Worm (Caenorhabditis elegans) whole organism, L2 larva: ENCODE data around the gene F47C12.8.

Experiments
- C34F6.9 ChIP-seq: fragments of 150-350 bp; optimal IDR thresholded peaks from 2 replicates; lab custom pipeline; 2014; ENCODE audit warnings: missing biosample characterization, missing genetic modification characterization
- ZK546.5 ChIP-seq: sonication (generic microtip); optimal IDR thresholded peaks from 2 replicates; lab custom pipeline; 2017; ENCODE audit warnings: missing biosample characterization, missing genetic modification characterization
- alr-1 ChIP-seq: fragments of 150-350 bp; optimal IDR thresholded peaks from 2 replicates; lab custom pipeline; 2014; ENCODE audit warnings: missing biosample characterization, missing genetic modification characterization
- aly-2 ChIP-seq: fragments of 150-350 bp; optimal IDR thresholded peaks from 2 replicates; lab custom pipeline; 2014; ENCODE audit warnings: missing biosample characterization, missing genetic modification characterization
- ama-1 ChIP-seq: fragments of 150-350 bp; optimal IDR thresholded peaks from 2 replicates; lab custom pipeline; 2018; ENCODE audit warnings: inconsistent platforms
- blmp-1 ChIP-seq: sonication (generic microtip); optimal IDR thresholded peaks from 2 replicates; lab custom pipeline; 2017; ENCODE audit warnings: missing genetic modification characterization, mild to moderate bottlenecking, missing compliant biosample characterization, antibody characterized with exemption, moderate library complexity; ENCODE audit not compliant: insufficient read depth
- ceh-16 ChIP-seq: fragments of 150-350 bp; optimal IDR thresholded peaks from 2 replicates; lab custom pipeline; 2014; ENCODE audit warnings: missing biosample characterization, missing genetic modification characterization
- crh-2 ChIP-seq: sonication (generic microtip); optimal IDR thresholded peaks from 2 replicates; lab custom pipeline; 2017; ENCODE audit warnings: missing biosample characterization, missing genetic modification characterization
- dmd-4 ChIP-seq: sonication (generic microtip); optimal IDR thresholded peaks from 2 replicates; lab custom pipeline; 2017; ENCODE audit warnings: missing biosample characterization, missing genetic modification characterization
- egl-27 ChIP-seq: sonication (generic microtip); optimal IDR thresholded peaks from 3 replicates; lab custom pipeline; 2017; ENCODE audit warnings: missing biosample characterization, missing genetic modification reagents, missing genetic modification characterization
- elt-3 ChIP-seq: sonication (generic microtip); optimal IDR thresholded peaks from 2 replicates; lab custom pipeline; 2017; ENCODE audit warnings: missing biosample characterization, missing genetic modification characterization
- fos-1 ChIP-seq: fragments of 150-350 bp; optimal IDR thresholded peaks from 2 replicates; lab custom pipeline; 2014; ENCODE audit warnings: missing biosample characterization, missing genetic modification characterization
- gmeb-1 ChIP-seq: fragments of 150-350 bp; optimal IDR thresholded peaks from 2 replicates; lab custom pipeline; 2014; ENCODE audit warnings: missing biosample characterization, missing genetic modification characterization
- lin-11 ChIP-seq: fragments of 150-350 bp; sonication (generic microtip); optimal IDR thresholded peaks from 2 replicates; lab custom pipeline; 2014; ENCODE audit warnings: missing biosample characterization, missing genetic modification characterization, inconsistent platforms, mixed read lengths
- lin-13 ChIP-seq: fragments of 150-350 bp; optimal IDR thresholded peaks from 2 replicates; lab custom pipeline; 2014; ENCODE audit warnings: missing biosample characterization, missing genetic modification reagents, missing genetic modification characterization
- lin-39 ChIP-seq: fragments of 150-350 bp; optimal IDR thresholded peaks from 2 replicates; lab custom pipeline; 2014; ENCODE audit warnings: missing biosample characterization, missing genetic modification reagents, missing genetic modification characterization
- lsy-2 ChIP-seq, 2 experiments: fragments of 150-350 bp in 1 of 2; sonication (generic microtip) in 1 of 2; optimal IDR thresholded peaks; 2 replicates each; lab custom pipeline; 2014 to 2017; ENCODE audit warnings: missing biosample characterization in 2 of 2, missing genetic modification characterization in 2 of 2
- mab-5 ChIP-seq: fragments of 150-350 bp; optimal IDR thresholded peaks from 2 replicates; lab custom pipeline; 2014; ENCODE audit warnings: missing biosample characterization, missing genetic modification characterization
- mbf-1 ChIP-seq: sonication (generic microtip); optimal IDR thresholded peaks from 2 replicates; lab custom pipeline; 2017; ENCODE audit warnings: missing biosample characterization, missing genetic modification characterization
- mdl-1 ChIP-seq, 2 experiments: fragments of 150-350 bp in 1 of 2; sonication (generic microtip) in 1 of 2; optimal IDR thresholded peaks; 2 replicates each; lab custom pipeline; 2017; ENCODE audit warnings: missing biosample characterization in 2 of 2, missing genetic modification characterization in 2 of 2
- nhr-10 ChIP-seq: sonication (generic microtip); optimal IDR thresholded peaks from 2 replicates; lab custom pipeline; 2017; ENCODE audit warnings: missing biosample characterization, missing genetic modification characterization
- nhr-129 ChIP-seq: fragments of 150-350 bp; optimal IDR thresholded peaks from 2 replicates; lab custom pipeline; 2014; ENCODE audit warnings: missing biosample characterization, missing genetic modification characterization
- nhr-21 ChIP-seq: fragments of 150-350 bp; optimal IDR thresholded peaks from 2 replicates; lab custom pipeline; 2014; ENCODE audit warnings: missing biosample characterization, missing genetic modification characterization
- nhr-23 ChIP-seq: fragments of 150-350 bp; optimal IDR thresholded peaks from 2 replicates; lab custom pipeline; 2014; ENCODE audit warnings: missing biosample characterization, missing genetic modification reagents, missing genetic modification characterization
- nhr-25 ChIP-seq: fragments of 150-350 bp; sonication (generic microtip); optimal IDR thresholded peaks from 3 replicates; lab custom pipeline; 2014; ENCODE audit warnings: missing biosample characterization, missing genetic modification characterization
- nhr-6 ChIP-seq: fragments of 150-350 bp; optimal IDR thresholded peaks from 2 replicates; lab custom pipeline; 2014; ENCODE audit warnings: missing biosample characterization, missing genetic modification characterization
- sem-4 ChIP-seq: fragments of 150-350 bp; optimal IDR thresholded peaks from 2 replicates; lab custom pipeline; 2014; ENCODE audit warnings: missing biosample characterization, missing genetic modification reagents, missing genetic modification characterization
- skn-1 ChIP-seq: sonication (generic microtip); optimal IDR thresholded peaks from 2 replicates; lab custom pipeline; 2017; ENCODE audit warnings: missing biosample characterization, missing genetic modification characterization
- sma-3 ChIP-seq: sonication (generic microtip); optimal IDR thresholded peaks from 2 replicates; lab custom pipeline; 2016; ENCODE audit warnings: missing genetic modification reagents, missing genetic modification characterization, missing compliant biosample characterization
- sma-9 ChIP-seq, 2 experiments: fragments of 150-350 bp in 1 of 2; sonication (generic microtip) in 1 of 2; optimal IDR thresholded peaks; 2 replicates each; lab custom pipeline; 2014 to 2016; ENCODE audit warnings: missing genetic modification characterization in 2 of 2, mild to moderate bottlenecking in 1 of 2, missing biosample characterization in 1 of 2, missing compliant biosample characterization in 1 of 2, missing genetic modification reagents in 1 of 2, moderate library complexity in 1 of 2
- snpc-4 ChIP-seq: fragments of 150-350 bp; optimal IDR thresholded peaks from 2 replicates; lab custom pipeline; 2014; ENCODE audit warnings: missing biosample characterization, missing genetic modification characterization
- unc-39 ChIP-seq: fragments of 150-350 bp; optimal IDR thresholded peaks from 2 replicates; lab custom pipeline; 2014; ENCODE audit warnings: missing biosample characterization, missing genetic modification characterization
- unc-55 ChIP-seq: fragments of 150-350 bp; sonication (generic microtip); optimal IDR thresholded peaks from 3 replicates; lab custom pipeline; 2014; ENCODE audit warnings: missing biosample characterization, missing genetic modification reagents, missing genetic modification characterization
- ztf-1 ChIP-seq: fragments of 200-800 bp; sonication (Bioruptor generic); conservative IDR thresholded peaks from 2 replicates; pipeline ENCODE4 v1.3.6; 2022; ENCODE audit warnings: missing genetic modification characterization, missing compliant biosample characterization
- ztf-4 ChIP-seq: fragments of 150-350 bp; optimal IDR thresholded peaks from 2 replicates; lab custom pipeline; 2014; ENCODE audit warnings: missing biosample characterization, missing genetic modification characterization

The F47C12.8 gene

DNA sequence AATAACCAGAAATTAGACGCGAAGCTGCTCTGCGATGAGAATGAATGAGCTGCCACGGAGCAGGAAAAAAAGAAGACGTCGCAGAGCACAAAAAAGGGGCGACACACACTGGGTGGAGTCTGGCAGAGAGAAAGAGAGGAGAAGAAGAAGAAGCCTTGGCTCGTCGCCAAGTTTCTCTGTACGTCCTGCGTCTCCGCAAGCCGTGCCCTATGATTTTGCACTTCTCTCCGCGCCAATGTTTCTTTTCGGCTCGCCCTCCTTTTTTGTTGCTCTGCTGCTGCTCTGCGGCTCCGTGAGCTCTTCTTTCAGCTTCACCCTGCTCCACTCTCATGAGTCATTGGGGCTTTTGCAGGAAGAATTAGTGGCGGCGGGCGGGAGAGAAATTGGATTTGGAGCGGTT lies 36.5 kb upstream of the F47C12.8 start, which contains the start of gene hlh-30 (continued):
- no peak for TF ChIP-seq nhr-6 (tag; lab: Kevin White, UChicago)
- no peak for TF ChIP-seq nhr-21 (tag; lab: Kevin White, UChicago)
- no peak for TF ChIP-seq sma-3
- TF ChIP-seq snpc-4: no peak
- no peak for TF ChIP-seq lin-39 (tag; lab: Kevin White, UChicago)
- TF ChIP-seq sma-9 (GFP tag; optimal IDR thresholded peaks at IDR 0.05; lab: Kevin White, UChicago): peak; percentile 76
- TF ChIP-seq sma-9 (tag; optimal IDR thresholded peaks at IDR 0.05; lab: Kevin White, UChicago): no peak
- no peak for TF ChIP-seq nhr-10 (tag; lab: Kevin White, UChicago)
- TF ChIP-seq ztf-1 (GFP tag; lab: Robert Waterston, UW): no peak
- peak; percentile 7 for TF ChIP-seq ztf-4 (tag; lab: Kevin White, UChicago)
- TF ChIP-seq ZK546.5 (tag; lab: Kevin White, UChicago): no peak
- TF ChIP-seq ceh-16 (tag; lab: Kevin White, UChicago): no peak
- TF ChIP-seq lin-13: peak; percentile 20
- TF ChIP-seq alr-1 (tag; lab: Kevin White, UChicago): no peak
- no peak for TF ChIP-seq unc-39
- no peak for TF ChIP-seq ama-1 (lab: Kevin White, UChicago)
- TF ChIP-seq mab-5 (tag; lab: Kevin White, UChicago): no peak
- no peak for TF ChIP-seq aly-2 (tag; lab: Kevin White, UChicago)
- TF ChIP-seq unc-55 (GFP tag; lab: Kevin White, UChicago): peak; percentile 76
- no peak for TF ChIP-seq nhr-23
- TF ChIP-seq elt-3 (tag; lab: Kevin White, UChicago): no peak
- TF ChIP-seq egl-27 (tag; lab: Kevin White, UChicago): no peak
- no peak for TF ChIP-seq mbf-1

DNA sequence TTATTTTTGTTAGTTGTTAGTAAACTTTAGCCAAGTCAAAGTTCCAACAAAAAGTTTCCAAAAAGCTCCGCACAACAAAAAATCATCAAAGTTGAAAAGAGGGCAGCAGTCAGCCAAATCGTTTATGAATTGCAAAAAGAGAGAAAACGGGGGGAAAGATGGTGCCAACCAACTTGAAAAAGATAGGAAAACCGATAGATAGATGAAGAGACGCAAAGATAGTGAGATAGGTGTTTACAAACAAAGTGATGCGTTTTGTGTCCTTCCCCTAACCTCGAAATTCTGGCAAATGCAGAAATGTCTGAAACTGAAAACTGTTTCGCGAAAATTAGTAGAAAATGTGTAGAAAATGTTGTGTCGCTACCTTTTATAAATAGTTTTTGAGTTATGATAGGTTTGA lies 35.1 kb upstream of the F47C12.8 start:
- TF ChIP-seq mab-5 (tag; lab: Kevin White, UChicago) (no peak), nhr-129 (tag; lab: Kevin White, UChicago) (peak; percentile 36), unc-39 (no peak), C34F6.9 (tag; lab: Kevin White, UChicago) (peak; percentile 27), unc-55 (GFP tag; lab: Kevin White, UChicago) (peak; percentile 39), skn-1 (tag; lab: Kevin White, UChicago) (no peak), mdl-1 (tag; optimal IDR thresholded peaks at IDR 0.05; lab: Kevin White, UChicago) (peak in 1 of 2 experiments; percentile 24), sma-9 (GFP tag; optimal IDR thresholded peaks at IDR 0.05; lab: Kevin White, UChicago) (peak; percentile 18), sma-9 (tag; optimal IDR thresholded peaks at IDR 0.05; lab: Kevin White, UChicago) (no peak), lsy-2 (tag; optimal IDR thresholded peaks at IDR 0.05; lab: Kevin White, UChicago) (peak in 1 of 2 experiments; percentile 11), crh-2 (tag; lab: Kevin White, UChicago) (peak; percentile 6)

DNA sequence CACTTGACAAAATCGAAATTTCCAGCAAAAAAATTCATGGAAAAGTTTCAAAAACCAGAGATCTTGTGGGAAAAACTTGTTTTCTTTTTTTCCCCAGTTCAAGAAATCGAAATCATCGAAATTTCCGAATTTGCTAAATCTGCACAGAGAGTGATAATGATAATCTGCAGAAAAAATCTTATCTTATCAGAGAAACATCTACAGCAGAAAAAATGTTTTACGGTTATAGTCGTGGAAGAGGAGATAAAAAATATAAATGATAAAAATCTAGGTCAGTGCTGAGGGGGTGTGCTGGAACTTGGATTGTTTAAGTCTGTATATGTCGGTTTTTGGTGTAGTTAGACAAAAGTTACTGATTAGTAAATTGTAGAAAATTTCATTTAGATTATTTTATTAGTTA lies 33.9 kb upstream of the F47C12.8 start:
- TF ChIP-seq skn-1 (tag; lab: Kevin White, UChicago) (no peak), mab-5 (tag; lab: Kevin White, UChicago) (no peak), fos-1 (tag; lab: Kevin White, UChicago) (peak; percentile 58), sem-4 (tag; lab: Kevin White, UChicago) (no peak)

DNA sequence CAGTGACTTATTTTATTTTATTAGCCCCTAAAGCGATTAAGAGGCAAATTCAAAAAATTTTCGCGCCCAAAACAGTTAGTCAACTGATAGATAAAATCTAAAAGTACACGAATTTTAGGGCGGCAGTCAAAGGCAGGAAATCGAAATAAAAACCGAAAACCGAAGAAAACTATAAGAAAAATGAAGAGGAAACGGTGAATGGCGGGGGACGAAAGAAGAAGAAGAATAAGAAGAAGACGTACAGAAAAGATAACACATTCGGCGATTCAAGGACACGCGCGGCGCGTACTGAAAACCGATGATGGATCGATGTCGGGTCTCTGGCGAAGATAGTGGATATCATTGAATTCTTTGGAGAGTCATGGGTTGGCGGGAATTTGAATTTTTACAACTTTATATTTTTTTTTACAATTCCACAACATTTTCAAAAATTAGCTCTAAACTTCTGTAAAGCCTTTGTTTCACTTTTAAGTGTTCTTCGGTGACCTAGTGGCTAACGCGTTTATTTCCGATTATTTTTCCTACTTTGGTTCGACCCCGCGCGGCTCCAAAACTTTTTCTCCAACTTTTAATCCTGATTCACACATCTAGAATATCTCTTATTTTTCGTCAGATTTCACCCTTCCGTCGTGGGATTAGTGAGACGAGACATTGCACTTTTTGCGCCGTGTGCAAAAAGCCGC lies 32.6 kb upstream of the F47C12.8 start:
- TF ChIP-seq sma-9 (GFP tag; optimal IDR thresholded peaks at IDR 0.05; lab: Kevin White, UChicago) (peak; percentile 46), sma-9 (tag; optimal IDR thresholded peaks at IDR 0.05; lab: Kevin White, UChicago) (no peak), ceh-16 (tag; lab: Kevin White, UChicago) (peak; percentile 82), alr-1 (tag; lab: Kevin White, UChicago) (no peak), fos-1 (tag; lab: Kevin White, UChicago) (peak; percentile 6), blmp-1 (tag; lab: Kevin White, UChicago) (peak; percentile 66), nhr-25 (tag; lab: Kevin White, UChicago) (peak; percentile 80), nhr-129 (tag; lab: Kevin White, UChicago) (peak; percentile 6), sma-3 (peak; percentile 65), lin-11 (tag; lab: Kevin White, UChicago) (no peak), gmeb-1 (tag; lab: Kevin White, UChicago) (peak; percentile 79), dmd-4 (tag; lab: Kevin White, UChicago) (no peak), lin-13 (peak; percentile 6), nhr-21 (tag; lab: Kevin White, UChicago) (peak; percentile 69)
